Worm (Caenorhabditis elegans): ENCODE data around the gene ipla-3.

ipla-3 gene

DNA sequence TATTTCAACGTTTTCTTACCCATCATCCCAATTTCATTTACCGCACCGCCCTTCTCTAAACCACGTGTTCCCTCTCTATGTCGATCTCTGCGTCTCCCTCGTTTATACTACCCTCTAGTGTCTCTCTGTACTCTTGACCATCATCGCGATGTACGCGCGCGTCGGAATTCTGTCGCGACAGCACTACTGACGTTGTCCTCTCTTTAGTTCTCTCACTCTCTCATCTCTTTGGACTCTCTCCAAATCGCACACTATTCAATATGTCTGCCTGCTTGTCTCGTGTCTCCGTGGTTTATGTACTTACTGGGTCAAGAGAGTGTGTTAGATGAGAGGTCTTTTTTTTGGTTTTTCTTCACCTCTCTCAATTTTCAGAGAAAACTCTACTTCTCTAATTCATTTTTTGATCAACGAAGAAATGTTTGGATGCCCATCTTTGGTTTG lies 49.2 kb upstream of the ipla-3 start (continued):
- no peak for TF ChIP-seq F49E8.2 (tag; optimal IDR thresholded peaks at IDR 0.05; ENCODE audit: borderline replicate concordance)
- peak; percentile 67 for TF ChIP-seq zip-2 (tag; optimal IDR thresholded peaks at IDR 0.05)
- TF ChIP-seq mdt-29 (GFP tag; IDR thresholded peaks at IDR 0.05), result 0 out of 2 replicates have a peak, but pooled peaks have one; percentile 80
- no peak for TF ChIP-seq ceh-44 (GFP tag; IDR thresholded peaks at IDR 0.05)
- TF ChIP-seq nhr-25 (tag; optimal IDR thresholded peaks at IDR 0.05; ENCODE audit: borderline replicate concordance, insufficient read depth), result peak; percentile 92
- 0 out of 2 replicates have a peak, but pooled peaks have one; percentile 49 for TF ChIP-seq snpc-1.2 (GFP tag; IDR thresholded peaks at IDR 0.05)
- peak; percentile 90 for TF ChIP-seq jun-1 (tag; optimal IDR thresholded peaks at IDR 0.05)
- no peak for TF ChIP-seq zip-11 (GFP tag; IDR thresholded peaks at IDR 0.05)
- TF ChIP-seq Y105C5A.15 (GFP tag; IDR thresholded peaks at IDR 0.05), result no peak
- no peak for TF ChIP-seq R02D3.7 (tag; optimal IDR thresholded peaks at IDR 0.05)
- TF ChIP-seq lim-7 (GFP tag; IDR thresholded peaks at IDR 0.05), result peak; percentile 20; the same call in 1 of the 2 replicates
- peak; percentile 64; the same call in 1 of the 2 replicates for TF ChIP-seq vab-7 (GFP tag; IDR thresholded peaks at IDR 0.05)
- TF ChIP-seq tag-97 (GFP tag; IDR thresholded peaks at IDR 0.05), result no peak
- TF ChIP-seq lin-38 (GFP tag; IDR thresholded peaks at IDR 0.05), result peak; percentile 65
- TF ChIP-seq unc-130 (GFP tag; optimal IDR thresholded peaks at IDR 0.05), result peak; percentile 8
- TF ChIP-seq F44E2.7 (GFP tag; IDR thresholded peaks at IDR 0.05), result no peak
- no peak for TF ChIP-seq unc-39 (tag; optimal IDR thresholded peaks at IDR 0.05)
- TF ChIP-seq dmd-6 (GFP tag; IDR thresholded peaks at IDR 0.05), result peak; percentile 96
- peak; percentile 93; the same call in 1 of the 2 replicates for TF ChIP-seq ceh-20 (GFP tag; IDR thresholded peaks at IDR 0.05)
- peak in 1 of 2 experiments; percentile 36 for TF ChIP-seq ZK546.5 (tag; optimal IDR thresholded peaks at IDR 0.05)
- peak; percentile 77 for TF ChIP-seq nhr-10 (tag; optimal IDR thresholded peaks at IDR 0.05)
- no peak for TF ChIP-seq ceh-82 (tag; optimal IDR thresholded peaks at IDR 0.05)
- TF ChIP-seq nhr-76 (tag; optimal IDR thresholded peaks at IDR 0.05), result peak; percentile 66
- peak; percentile 79 for TF ChIP-seq sdz-12 (GFP tag; optimal IDR thresholded peaks at IDR 0.05)
- TF ChIP-seq ztf-7 (tag; optimal IDR thresholded peaks at IDR 0.05), result peak; percentile 40
- TF ChIP-seq tra-1 (GFP tag; IDR thresholded peaks at IDR 0.05), result peak; percentile 74
- peak; percentile 90 to 93 for TF ChIP-seq lsy-2 (tag; optimal IDR thresholded peaks at IDR 0.05)
- TF ChIP-seq F10B5.3 (tag; optimal IDR thresholded peaks at IDR 0.05), result peak; percentile 75
- TF ChIP-seq dve-1 (tag; optimal IDR thresholded peaks at IDR 0.05; ENCODE audit: insufficient read depth), result peak; percentile 99
- TF ChIP-seq fkh-10 (GFP tag; optimal IDR thresholded peaks at IDR 0.05), result peak; percentile 95
- TF ChIP-seq madf-5 (GFP tag; IDR thresholded peaks at IDR 0.05), result no peak
- TF ChIP-seq nhr-6 (tag; optimal IDR thresholded peaks at IDR 0.05), result peak; percentile 79
- peak; percentile 71 for TF ChIP-seq T20F7.1 (GFP tag; optimal IDR thresholded peaks at IDR 0.05)
- peak; percentile 93 for TF ChIP-seq nhr-28 (tag; optimal IDR thresholded peaks at IDR 0.05)
- TF ChIP-seq Y75B8A.6 (GFP tag; IDR thresholded peaks at IDR 0.05), result no peak
- no peak for TF ChIP-seq nhr-111 (GFP tag; optimal IDR thresholded peaks at IDR 0.05)
- peak; percentile 83 to 97 for TF ChIP-seq hif-1 (tag; optimal IDR thresholded peaks at IDR 0.05)
- peak; percentile 52 for TF ChIP-seq spr-3 (GFP tag; optimal IDR thresholded peaks at IDR 0.05)
- no peak for TF ChIP-seq fos-1 (tag; optimal IDR thresholded peaks at IDR 0.05)
- TF ChIP-seq ces-1 (GFP tag; optimal IDR thresholded peaks at IDR 0.05), result peak; percentile 69
- TF ChIP-seq mdl-1 (tag; optimal IDR thresholded peaks at IDR 0.05), result peak; percentile 89 to 99
- TF ChIP-seq Y48G9A.11 (GFP tag; IDR thresholded peaks at IDR 0.05), result no peak
- no peak for TF ChIP-seq lin-15B (tag; optimal IDR thresholded peaks at IDR 0.05)
- TF ChIP-seq nhr-41 (GFP tag; IDR thresholded peaks at IDR 0.05), result peak; percentile 72; the same call in 1 of the 2 replicates
- TF ChIP-seq F26F4.8 (GFP tag; conservative IDR thresholded peaks at IDR 0.05), result no peak
- TF ChIP-seq ceh-28 (tag; optimal IDR thresholded peaks at IDR 0.05), result peak; percentile 6
- peak; percentile 95 for TF ChIP-seq mep-1 (tag; optimal IDR thresholded peaks at IDR 0.05)
- peak; percentile 33 for TF ChIP-seq pqm-1 (tag; optimal IDR thresholded peaks at IDR 0.05)
- peak; percentile 87 for TF ChIP-seq nhr-77 (tag; optimal IDR thresholded peaks at IDR 0.05)
- peak; percentile 78 for TF ChIP-seq lin-1 (GFP tag; IDR thresholded peaks at IDR 0.05)
- peak; percentile 87 for TF ChIP-seq zfp-3 (GFP tag; conservative IDR thresholded peaks at IDR 0.05)
